Worm (Caenorhabditis elegans): ENCODE results near the gene tag-241.

The tag-241 gene

ce11 chrX:11818711-11819110, 5.1 kb upstream of the tag-241 start:
- peak; percentile 1 for TF ChIP-seq snu-23 (GFP tag; optimal IDR thresholded peaks at IDR 0.05)
- peak; percentile 4 for TF ChIP-seq unc-130 (tag; optimal IDR thresholded peaks at IDR 0.05)
- peak; percentile 25 for TF ChIP-seq rnt-1 (tag; optimal IDR thresholded peaks at IDR 0.05)
- peak; percentile 75 for TF ChIP-seq lin-14 (GFP tag; optimal IDR thresholded peaks at IDR 0.05)
- no peak for TF ChIP-seq lir-3 (tag; optimal IDR thresholded peaks at IDR 0.05; ENCODE audit: poor library complexity)
- TF ChIP-seq dpl-1 (GFP tag; optimal IDR thresholded peaks at IDR 0.05) = no peak
- peak; percentile 66 for TF ChIP-seq nhr-71 (tag; optimal IDR thresholded peaks at IDR 0.05)
- no peak for TF ChIP-seq pqm-1 (tag; optimal IDR thresholded peaks at IDR 0.05)
- TF ChIP-seq egl-27 (tag; optimal IDR thresholded peaks at IDR 0.05) = no peak

- peak; percentile 51 for TF ChIP-seq lin-14 (GFP tag; optimal IDR thresholded peaks at IDR 0.05)
- TF ChIP-seq mep-1 (tag; optimal IDR thresholded peaks at IDR 0.05) = no peak
- TF ChIP-seq egl-13 (tag; optimal IDR thresholded peaks at IDR 0.05) = no peak
- TF ChIP-seq nhr-71 (tag; optimal IDR thresholded peaks at IDR 0.05) = peak; percentile 9
- no peak for TF ChIP-seq snu-23 (GFP tag; optimal IDR thresholded peaks at IDR 0.05)
- peak; percentile 64 for TF ChIP-seq rnt-1 (tag; optimal IDR thresholded peaks at IDR 0.05)
- TF ChIP-seq pqm-1 (tag; optimal IDR thresholded peaks at IDR 0.05) = no peak
These were observed 2.6 kb upstream of the tag-241 start for ce11 chrX:11821159-11821720.

- no peak for TF ChIP-seq elt-2 (tag; optimal IDR thresholded peaks at IDR 0.05)
- TF ChIP-seq swsn-7 (tag; optimal IDR thresholded peaks at IDR 0.05) = no peak
- peak; percentile 62 for TF ChIP-seq fkh-10 (GFP tag; optimal IDR thresholded peaks at IDR 0.05)
These were observed 3.1 kb downstream of the tag-241 start for ce11 chrX:11826892-11827291.

- TF ChIP-seq mdl-1 (tag; optimal IDR thresholded peaks at IDR 0.05) = no peak
These were observed 3.7 kb downstream of the tag-241 start for ce11 chrX:11827528-11827927.

ce11 chrX:11828661-11829060, 4.9 kb downstream of the tag-241 start:
- TF ChIP-seq grh-1 (GFP tag; IDR thresholded peaks at IDR 0.05) = no peak
- no peak for TF ChIP-seq nhr-71 (tag; optimal IDR thresholded peaks at IDR 0.05)
- no peak for TF ChIP-seq ztf-4 (tag; optimal IDR thresholded peaks at IDR 0.05)
- no peak for TF ChIP-seq egl-13 (tag; optimal IDR thresholded peaks at IDR 0.05)
- no peak for TF ChIP-seq elt-2 (tag; optimal IDR thresholded peaks at IDR 0.05)
- TF ChIP-seq nhr-76 (tag; optimal IDR thresholded peaks at IDR 0.05) = no peak
- TF ChIP-seq nhr-84 (tag; optimal IDR thresholded peaks at IDR 0.05) = no peak
- no peak for TF ChIP-seq nhr-19 (GFP tag; conservative IDR thresholded peaks at IDR 0.05)
- TF ChIP-seq fos-1 (tag; optimal IDR thresholded peaks at IDR 0.05) = no peak

ce11 chrX:11837378-11837777, 13.6 kb downstream of the tag-241 start, which contains the start of gene taf-7.1:
taf-7.1 (minus strand) TSS chrX:11837478.
- TF ChIP-seq snpc-4 (tag; optimal IDR thresholded peaks at IDR 0.05) = no peak
- TF ChIP-seq nhr-71 (tag; optimal IDR thresholded peaks at IDR 0.05) = no peak
- no peak for TF ChIP-seq sptf-1 (tag; optimal IDR thresholded peaks at IDR 0.05)
- no peak for TF ChIP-seq fkh-8 (tag; optimal IDR thresholded peaks at IDR 0.05)
- no peak for TF ChIP-seq egl-13 (tag; optimal IDR thresholded peaks at IDR 0.05)
- no peak for TF ChIP-seq lsy-2 (tag; optimal IDR thresholded peaks at IDR 0.05)
- TF ChIP-seq zag-1 (tag; optimal IDR thresholded peaks at IDR 0.05) = no peak

ce11 chrX:11843363-11843762, 19.6 kb downstream of the tag-241 start, which contains the start of gene F54F7.2:
F54F7.2 (plus strand) TSS chrX:11843663.
- TF ChIP-seq ztf-11 (tag; optimal IDR thresholded peaks at IDR 0.05) (no peak), nhr-12 (tag; optimal IDR thresholded peaks at IDR 0.05) (no peak), sup-37 (GFP tag; optimal IDR thresholded peaks at IDR 0.05) (no peak), unc-86 (tag; optimal IDR thresholded peaks at IDR 0.05) (no peak), rnt-1 (tag; optimal IDR thresholded peaks at IDR 0.05) (no peak), ceh-82 (tag; optimal IDR thresholded peaks at IDR 0.05) (no peak), C34B4.2 (tag; optimal IDR thresholded peaks at IDR 0.05) (no peak), fkh-4 (tag; optimal IDR thresholded peaks at IDR 0.05; ENCODE audit: borderline replicate concordance) (no peak), mab-9 (GFP tag; IDR thresholded peaks at IDR 0.05) (no peak), alr-1 (tag; optimal IDR thresholded peaks at IDR 0.05; ENCODE audit: borderline replicate concordance) (no peak), efl-1 (optimal IDR thresholded peaks at IDR 0.05) (no peak), efl-1 (GFP tag; optimal IDR thresholded peaks at IDR 0.05 in 1 of 2) (no peak), egl-27 (tag; optimal IDR thresholded peaks at IDR 0.05) (no peak), lin-39 (tag; optimal IDR thresholded peaks at IDR 0.05) (no peak), elt-3 (tag; optimal IDR thresholded peaks at IDR 0.05) (no peak), nhr-19 (GFP tag; conservative IDR thresholded peaks at IDR 0.05) (no peak), pqm-1 (tag; optimal IDR thresholded peaks at IDR 0.05) (no peak), nhr-28 (tag; optimal IDR thresholded peaks at IDR 0.05) (no peak)

Data from whole organism, L1 larva.